Fruit fly (Drosophila melanogaster) whole organism: ENCODE results near the gene Dim1.

Experiments used
- CG8478 ChIP-seq: fragments of >200 bp; optimal IDR thresholded peaks from 2 replicates; lab custom pipeline; 2018; ENCODE audit warnings: inconsistent platforms
- Dll ChIP-seq: fragments of >200 bp; optimal IDR thresholded peaks from 2 replicates; lab custom pipeline; 2017
- EcR ChIP-seq, 2 experiments: fragments of >200 bp; optimal IDR thresholded peaks; 2 replicates each; lab custom pipeline; 2017; ENCODE audit warnings: missing biosample characterization in 2 of 2, missing genetic modification characterization in 2 of 2, missing genetic modification reagents in 2 of 2
- pan ChIP-seq: fragments of >200 bp; optimal IDR thresholded peaks from 2 replicates; lab custom pipeline; 2017
- psq ChIP-seq: fragments of >200 bp; optimal IDR thresholded peaks from 2 replicates; lab custom pipeline; 2017
- usp ChIP-seq: fragments of >200 bp; optimal IDR thresholded peaks from 2 replicates; lab custom pipeline; 2017; ENCODE audit warnings: missing biosample characterization, missing genetic modification characterization, mixed read lengths

Dim1 gene

dm6 chr2L:4403013-4403604, at the start of gene Dim1:
Gene Dim1, plus strand, starts transcription at chr2L:4403251.
- TF ChIP-seq psq (no peak), pan (lab: Kevin White, UChicago) (no peak), usp (GFP tag; lab: Kevin White, UChicago) (no peak), CG8478 (lab: Kevin White, UChicago) (no peak), Dll (lab: Kevin White, UChicago) (no peak), EcR (GFP tag; optimal IDR thresholded peaks at IDR 0.05; lab: Kevin White, UChicago) (no peak)

DNA sequence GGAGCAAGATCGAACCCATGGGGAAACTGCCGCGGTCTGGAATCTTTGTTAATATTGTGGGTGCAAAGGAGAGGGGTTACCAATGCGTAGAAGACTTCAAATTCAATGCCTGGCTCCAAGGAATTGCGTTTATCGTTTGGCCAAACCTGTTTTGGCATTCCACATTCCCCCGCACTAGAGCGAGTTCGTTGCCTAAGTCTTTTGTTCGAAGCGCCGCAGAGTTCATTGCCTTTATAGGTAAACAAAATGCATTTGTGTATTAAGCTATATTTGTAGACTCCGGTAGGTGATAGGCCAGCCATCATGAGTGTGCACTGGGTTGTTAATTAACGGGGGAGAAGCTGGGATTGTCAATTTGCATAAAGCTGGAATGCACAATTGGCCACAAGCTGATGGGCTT, 48.0 kb upstream of the Dim1 start:
- TF ChIP-seq usp (GFP tag; lab: Kevin White, UChicago), result no peak
- TF ChIP-seq CG8478 (lab: Kevin White, UChicago), result no peak
- no peak for TF ChIP-seq psq
- TF ChIP-seq Dll (lab: Kevin White, UChicago), result no peak
- TF ChIP-seq EcR (GFP tag; optimal IDR thresholded peaks at IDR 0.05; lab: Kevin White, UChicago), result peak in 1 of 2 experiments; percentile 90

DNA sequence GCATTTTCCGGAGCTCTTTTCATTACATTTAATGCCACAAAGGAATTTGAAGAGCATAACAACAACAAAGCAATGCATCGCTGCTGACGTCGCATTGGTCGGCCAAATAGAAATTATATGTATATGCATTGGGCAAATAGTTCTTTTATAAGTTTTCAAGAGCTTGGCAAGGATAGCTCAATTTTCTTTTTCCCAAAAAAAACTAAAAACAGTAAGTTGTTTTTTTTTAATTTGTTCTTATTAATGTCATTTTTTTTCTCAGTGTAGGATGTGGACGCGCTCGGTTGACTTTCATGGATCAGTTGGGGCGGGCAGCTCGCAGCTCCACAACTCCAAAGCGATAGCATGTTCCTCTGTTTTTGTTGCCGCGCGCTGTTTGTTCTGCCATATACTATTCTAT, 43.9 kb upstream of the Dim1 start:
- no peak for TF ChIP-seq usp (GFP tag; lab: Kevin White, UChicago)
- TF ChIP-seq EcR (GFP tag; optimal IDR thresholded peaks at IDR 0.05; lab: Kevin White, UChicago), result no peak
- no peak for TF ChIP-seq pan (lab: Kevin White, UChicago)
- no peak for TF ChIP-seq psq
- TF ChIP-seq Dll (lab: Kevin White, UChicago), result no peak
- TF ChIP-seq CG8478 (lab: Kevin White, UChicago), result no peak

DNA sequence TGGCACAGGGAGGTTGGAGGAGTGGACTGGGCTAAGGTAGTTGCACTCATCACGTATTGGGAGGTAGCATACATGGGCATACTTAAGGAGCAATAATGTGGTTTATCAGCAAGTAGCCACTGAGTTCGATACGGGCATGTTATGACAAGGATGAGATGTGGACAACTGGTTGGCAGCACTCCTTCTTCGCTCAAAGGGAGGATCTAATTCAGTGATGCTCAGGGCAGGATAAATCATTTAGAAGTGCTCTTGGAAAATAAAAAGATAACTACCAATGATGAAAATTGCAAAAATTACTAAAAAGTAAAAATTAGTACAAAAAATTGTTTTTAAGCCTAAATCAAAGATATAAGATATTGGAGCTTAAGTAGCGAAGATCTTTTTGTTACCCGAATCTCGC, 42.2 kb upstream of the Dim1 start:
- TF ChIP-seq CG8478 (lab: Kevin White, UChicago) (no peak), EcR (GFP tag; optimal IDR thresholded peaks at IDR 0.05; lab: Kevin White, UChicago) (peak in 1 of 2 experiments; percentile 45)

dm6 chr2L:4361438-4361975, 41.5 kb upstream of the Dim1 start, which contains the start of gene Traf4:
Gene Traf4, plus strand, starts transcription at chr2L:4361925.
- TF ChIP-seq EcR (GFP tag; optimal IDR thresholded peaks at IDR 0.05; lab: Kevin White, UChicago) (no peak), CG8478 (lab: Kevin White, UChicago) (no peak), Dll (lab: Kevin White, UChicago) (no peak), usp (GFP tag; lab: Kevin White, UChicago) (no peak), pan (lab: Kevin White, UChicago) (no peak), psq (no peak)

DNA sequence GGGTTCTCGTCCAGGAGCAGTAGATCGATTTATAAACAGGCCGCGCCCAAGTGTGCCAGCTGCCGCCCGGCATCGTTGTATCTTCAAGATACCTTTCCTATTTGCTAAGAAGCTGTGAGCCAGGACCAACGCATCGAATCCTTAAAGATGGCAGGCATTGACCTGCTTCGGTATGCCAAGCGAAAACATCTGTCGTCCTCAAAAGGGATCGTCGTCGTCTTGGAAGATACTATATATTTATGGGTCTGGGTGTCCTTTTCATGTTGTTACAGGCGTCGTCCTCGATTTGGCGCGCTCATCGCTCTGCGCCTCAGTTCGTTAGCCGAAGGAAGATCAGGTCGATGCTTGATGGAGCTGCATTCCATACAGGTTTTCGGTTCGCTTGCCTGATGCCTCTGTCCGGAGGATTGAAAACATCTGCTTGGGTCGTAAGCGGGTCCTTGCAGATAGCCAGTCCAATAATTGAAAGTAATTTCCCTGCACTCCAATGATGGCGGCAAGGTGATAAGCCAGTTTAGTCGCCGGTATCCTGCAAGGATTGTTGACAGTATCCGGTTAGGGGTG, 39.3 kb upstream of the Dim1 start:
- TF ChIP-seq pan (lab: Kevin White, UChicago) (no peak), usp (GFP tag; lab: Kevin White, UChicago) (no peak), CG8478 (lab: Kevin White, UChicago) (no peak), EcR (GFP tag; optimal IDR thresholded peaks at IDR 0.05; lab: Kevin White, UChicago) (no peak), Dll (lab: Kevin White, UChicago) (no peak), psq (no peak)

dm6 chr2L:4364914-4365313, 38.1 kb upstream of the Dim1 start:
- TF ChIP-seq usp (GFP tag; lab: Kevin White, UChicago), result no peak
- no peak for TF ChIP-seq pan (lab: Kevin White, UChicago)
- no peak for TF ChIP-seq Dll (lab: Kevin White, UChicago)
- TF ChIP-seq EcR (GFP tag; optimal IDR thresholded peaks at IDR 0.05; lab: Kevin White, UChicago), result no peak
- no peak for TF ChIP-seq psq
- no peak for TF ChIP-seq CG8478 (lab: Kevin White, UChicago)

DNA sequence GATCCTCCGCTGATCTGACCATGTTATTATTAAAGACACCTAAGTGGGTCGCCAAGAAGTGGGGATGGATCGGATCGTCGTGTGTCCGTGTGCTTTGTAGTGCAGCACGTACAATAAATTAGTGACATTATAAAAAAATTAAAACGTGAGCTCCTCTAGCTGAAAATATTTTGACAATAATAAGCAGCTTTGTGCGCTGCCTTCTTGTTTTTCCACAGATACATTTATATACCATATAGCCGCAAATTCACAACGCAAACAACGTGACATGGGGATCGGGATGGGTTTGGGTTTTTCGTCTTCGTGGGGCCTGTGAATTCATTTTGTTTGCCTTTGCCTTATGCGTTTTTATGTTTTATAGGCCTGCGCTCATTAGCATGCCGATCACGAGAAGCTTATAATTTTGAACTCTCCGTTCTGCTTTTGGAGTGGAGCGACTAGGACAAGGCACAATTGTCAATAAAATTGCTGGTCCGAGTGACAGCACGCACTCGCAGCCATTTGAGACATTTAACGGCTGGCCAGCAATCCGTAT, 37.2 kb upstream of the Dim1 start:
- TF ChIP-seq pan (lab: Kevin White, UChicago) (no peak), usp (GFP tag; lab: Kevin White, UChicago) (no peak), CG8478 (lab: Kevin White, UChicago) (no peak), EcR (GFP tag; optimal IDR thresholded peaks at IDR 0.05; lab: Kevin White, UChicago) (no peak), Dll (lab: Kevin White, UChicago) (no peak), psq (no peak)

DNA sequence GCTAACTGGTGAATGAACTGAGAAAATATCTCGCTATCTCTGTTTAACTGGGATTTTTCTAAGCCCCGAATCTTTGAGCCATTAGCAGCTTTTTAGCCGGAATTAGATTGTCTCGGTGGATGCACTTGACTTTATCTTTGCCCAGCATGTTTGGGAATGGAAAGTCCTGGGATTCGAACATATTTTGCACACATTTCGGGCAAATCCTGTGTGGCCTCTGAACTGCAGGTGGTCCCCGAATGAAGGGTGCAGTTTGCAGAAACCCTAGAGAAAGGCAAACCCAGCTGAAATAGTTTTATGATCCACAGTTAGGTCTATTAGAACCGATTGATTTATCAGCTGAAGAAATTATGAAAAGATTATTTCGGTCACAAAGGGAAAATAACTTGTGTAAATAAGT, 36.4 kb upstream of the Dim1 start:
- TF ChIP-seq usp (GFP tag; lab: Kevin White, UChicago) (no peak), CG8478 (lab: Kevin White, UChicago) (no peak), Dll (lab: Kevin White, UChicago) (no peak), psq (no peak), EcR (GFP tag; optimal IDR thresholded peaks at IDR 0.05; lab: Kevin White, UChicago) (no peak), pan (lab: Kevin White, UChicago) (no peak)

DNA sequence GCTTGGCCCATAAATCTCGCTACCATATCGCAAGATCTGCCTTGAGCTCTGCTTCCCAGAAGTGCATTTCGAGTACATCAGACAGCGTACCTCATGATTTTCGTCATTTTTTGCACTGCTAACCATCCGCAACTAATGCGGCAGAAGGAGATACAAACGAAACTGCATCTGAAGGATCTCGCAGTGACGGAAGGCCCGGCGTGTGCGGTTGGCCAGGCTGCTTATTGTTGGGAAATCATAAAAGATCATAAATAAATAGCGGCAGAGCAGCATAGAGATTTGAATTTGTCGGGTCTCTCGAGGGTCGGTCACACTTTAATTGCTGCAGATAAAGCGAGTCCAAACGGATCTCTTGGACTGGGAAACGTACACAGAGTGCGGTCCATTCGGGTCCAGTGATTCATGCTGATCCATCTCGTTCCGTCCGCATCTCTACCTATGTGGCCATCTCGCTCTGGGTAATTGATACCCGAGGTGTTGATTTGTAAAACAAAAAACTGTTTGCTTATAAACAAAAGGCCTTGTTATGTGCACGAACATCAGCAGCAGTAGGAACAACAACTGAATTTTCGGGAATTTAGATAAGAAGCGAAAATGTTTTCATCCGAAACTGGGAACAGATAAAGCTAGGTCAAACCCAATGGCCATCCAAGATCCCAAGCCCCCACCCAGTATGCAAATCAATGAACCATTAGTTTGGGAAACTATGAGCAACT, 34.3 kb upstream of the Dim1 start:
- TF ChIP-seq CG8478 (lab: Kevin White, UChicago) (no peak), psq (no peak), pan (lab: Kevin White, UChicago) (no peak), usp (GFP tag; lab: Kevin White, UChicago) (no peak), Dll (lab: Kevin White, UChicago) (no peak), EcR (GFP tag; optimal IDR thresholded peaks at IDR 0.05; lab: Kevin White, UChicago) (no peak)

DNA sequence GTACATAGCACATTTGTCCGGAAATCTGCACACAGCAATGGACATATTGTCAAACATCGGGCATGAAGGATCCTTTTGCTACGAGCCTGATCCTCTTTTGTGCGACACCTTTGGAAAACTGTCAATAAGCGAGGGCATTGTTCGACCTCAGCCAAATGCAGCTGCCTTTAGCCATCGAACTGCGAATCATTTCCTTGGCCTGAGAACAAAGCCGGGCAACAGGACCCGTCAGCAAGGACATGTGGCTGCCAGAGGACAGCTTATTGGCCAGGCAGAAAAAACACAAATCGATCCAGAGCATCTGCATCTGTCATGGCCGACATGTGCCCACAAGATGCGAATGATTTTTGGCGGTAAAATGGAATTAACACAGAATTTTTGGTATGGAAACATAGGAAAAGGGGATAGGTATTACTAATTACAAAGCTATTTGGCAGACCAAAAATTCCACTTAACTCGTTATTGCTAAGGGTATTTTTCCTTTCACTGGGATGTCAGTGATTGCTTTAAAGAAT, 33.0 kb upstream of the Dim1 start:
- TF ChIP-seq EcR (GFP tag; optimal IDR thresholded peaks at IDR 0.05; lab: Kevin White, UChicago) (no peak), Dll (lab: Kevin White, UChicago) (no peak), psq (no peak), CG8478 (lab: Kevin White, UChicago) (no peak), usp (GFP tag; lab: Kevin White, UChicago) (no peak), pan (lab: Kevin White, UChicago) (no peak)
